Worm (Caenorhabditis elegans) whole organism, L2 larva: ENCODE data around the gene dhhc-13.

Source experiments
- aly-2 ChIP-seq: fragments of 150-350 bp; optimal IDR thresholded peaks from 2 replicates; lab custom pipeline; 2014; ENCODE audit warnings: missing biosample characterization, missing genetic modification characterization
- gmeb-1 ChIP-seq: fragments of 150-350 bp; optimal IDR thresholded peaks from 2 replicates; lab custom pipeline; 2014; ENCODE audit warnings: missing biosample characterization, missing genetic modification characterization
- mdl-1 ChIP-seq, 2 experiments: fragments of 150-350 bp in 1 of 2; sonication (generic microtip) in 1 of 2; optimal IDR thresholded peaks; 2 replicates each; lab custom pipeline; 2017; ENCODE audit warnings: missing biosample characterization in 2 of 2, missing genetic modification characterization in 2 of 2
- nhr-10 ChIP-seq: sonication (generic microtip); optimal IDR thresholded peaks from 2 replicates; lab custom pipeline; 2017; ENCODE audit warnings: missing biosample characterization, missing genetic modification characterization

ce11 chrIV:5886605-5887004 lies 30.5 kb upstream of the dhhc-13 start:
- no peak for TF ChIP-seq nhr-10
- no peak for TF ChIP-seq aly-2 (tag; lab: Kevin White, UChicago)
- no peak for TF ChIP-seq gmeb-1 (tag; lab: Kevin White, UChicago)
- no peak for TF ChIP-seq mdl-1 (tag; optimal IDR thresholded peaks at IDR 0.05; lab: Kevin White, UChicago)
